Fruit fly (Drosophila melanogaster) whole organism, prepupa: ENCODE results near the gene CG15754.
A peak's percentile ranks its signal among the peaks of the same experiment; 100 is the strongest.

Source experiments
- Blimp-1 ChIP-seq: fragments of 200-800 bp; sonication (Bioruptor generic); optimal IDR thresholded peaks from 3 replicates; lab custom pipeline; 2017; ENCODE audit warnings: missing biosample characterization, missing genetic modification characterization, mild to moderate bottlenecking, moderate library complexity, missing genetic modification reagents
- CG11294 ChIP-seq: fragments of 200-800 bp; sonication (Bioruptor generic); IDR thresholded peaks from 2 replicates; pipeline ENCODE4 v1.3.6; 2022; ENCODE audit warnings: missing biosample characterization, missing genetic modification characterization
- CG11762 ChIP-seq: fragments of 200-800 bp; sonication (Bioruptor generic); optimal IDR thresholded peaks from 3 replicates; lab custom pipeline; 2016; ENCODE audit warnings: missing biosample characterization, missing genetic modification characterization; ENCODE audit not compliant: insufficient read depth
- CG11902 ChIP-seq: fragments of 200-800 bp; sonication (Bioruptor generic); optimal IDR thresholded peaks from 3 replicates; lab custom pipeline; 2016; ENCODE audit warnings: missing biosample characterization, missing genetic modification characterization
- CG15336 ChIP-seq: fragments of 200-800 bp; sonication (Bioruptor generic); IDR thresholded peaks from 2 replicates; pipeline ENCODE4 v1.3.6; 2022; ENCODE audit warnings: missing biosample characterization, missing genetic modification characterization
- CG1621 ChIP-seq: fragments of 200-800 bp; sonication (Bioruptor generic); optimal IDR thresholded peaks from 3 replicates; lab custom pipeline; 2018; ENCODE audit warnings: missing biosample characterization, mild to moderate bottlenecking, missing genetic modification characterization
- CG16779 ChIP-seq: fragments of 200-800 bp; sonication (Bioruptor generic); optimal IDR thresholded peaks from 3 replicates; lab custom pipeline; 2017; ENCODE audit warnings: missing biosample characterization, mild to moderate bottlenecking, missing genetic modification characterization
- CG3032 ChIP-seq: fragments of 200-800 bp; optimal IDR thresholded peaks from 2 replicates; lab custom pipeline; 2019; ENCODE audit warnings: missing biosample characterization, mild to moderate bottlenecking, missing genetic modification characterization, moderate library complexity
- CG31627 ChIP-seq: fragments of 200-800 bp; sonication (Bioruptor generic); optimal IDR thresholded peaks from 3 replicates; lab custom pipeline; 2016; ENCODE audit warnings: missing biosample characterization, missing genetic modification characterization
- CG32006 ChIP-seq: fragments of 200-800 bp; sonication (Bioruptor generic); optimal IDR thresholded peaks from 3 replicates; lab custom pipeline; 2017; ENCODE audit warnings: missing biosample characterization, mild to moderate bottlenecking, missing genetic modification characterization
- CG34406 ChIP-seq: fragments of 200-800 bp; sonication (Bioruptor generic); optimal IDR thresholded peaks from 3 replicates; lab custom pipeline; 2016; ENCODE audit warnings: missing biosample characterization, missing genetic modification characterization
- CG3919 ChIP-seq: fragments of 200-800 bp; sonication (Bioruptor generic); optimal IDR thresholded peaks from 3 replicates; lab custom pipeline; 2016; ENCODE audit warnings: missing biosample characterization, missing genetic modification characterization
- CG4318 ChIP-seq: fragments of 200-800 bp; sonication (Bioruptor generic); optimal IDR thresholded peaks from 3 replicates; lab custom pipeline; 2017; ENCODE audit warnings: missing biosample characterization, mild to moderate bottlenecking, missing genetic modification characterization
- CG6792 ChIP-seq: fragments of 200-800 bp; sonication (Bioruptor generic); optimal IDR thresholded peaks from 3 replicates; lab custom pipeline; 2016; ENCODE audit warnings: missing biosample characterization, missing genetic modification characterization
- CG6808 ChIP-seq: fragments of 200-800 bp; sonication (Bioruptor generic); optimal IDR thresholded peaks from 3 replicates; lab custom pipeline; 2017; ENCODE audit warnings: missing biosample characterization, missing genetic modification characterization, mild to moderate bottlenecking, moderate library complexity, missing genetic modification reagents
- CG6854 ChIP-seq: fragments of 200-800 bp; sonication (Bioruptor generic); optimal IDR thresholded peaks from 2 replicates; lab custom pipeline; 2017; ENCODE audit warnings: missing biosample characterization, mild to moderate bottlenecking, missing genetic modification characterization
- CG7368 ChIP-seq: fragments of 200-800 bp; sonication (Bioruptor generic); optimal IDR thresholded peaks from 3 replicates; lab custom pipeline; 2016; ENCODE audit warnings: missing biosample characterization, missing genetic modification characterization
- CG8119 ChIP-seq: fragments of 200-800 bp; sonication (Bioruptor generic); IDR thresholded peaks from 3 replicates; pipeline ENCODE4 v1.3.6; 2022; ENCODE audit warnings: missing biosample characterization, missing genetic modification characterization
- CG8319 ChIP-seq: fragments of 200-800 bp; sonication (Bioruptor generic); optimal IDR thresholded peaks from 3 replicates; lab custom pipeline; 2016; ENCODE audit warnings: missing biosample characterization, missing genetic modification characterization
- CG8632 ChIP-seq: fragments of 200-800 bp; sonication (Bioruptor generic); optimal IDR thresholded peaks from 3 replicates; lab custom pipeline; 2016; ENCODE audit warnings: missing biosample characterization, missing genetic modification characterization
- CG9139 ChIP-seq: fragments of 200-800 bp; sonication (Bioruptor generic); optimal IDR thresholded peaks from 3 replicates; lab custom pipeline; 2017; ENCODE audit warnings: missing biosample characterization, mild to moderate bottlenecking, missing genetic modification characterization
- Eip75B ChIP-seq: fragments of 200-800 bp; sonication (Bioruptor generic); optimal IDR thresholded peaks from 3 replicates; lab custom pipeline; 2016; ENCODE audit warnings: missing biosample characterization, missing genetic modification characterization
- Eip78C ChIP-seq: fragments of 200-800 bp; sonication (Bioruptor generic); peaks from one replicate; lab custom pipeline; 2016; ENCODE audit warnings: missing biosample characterization, missing genetic modification characterization
- Eip93F ChIP-seq: fragments of 200-800 bp; sonication (Bioruptor generic); optimal IDR thresholded peaks from 2 replicates; lab custom pipeline; 2016; ENCODE audit warnings: missing biosample characterization, mild to moderate bottlenecking, missing genetic modification characterization
- Ets21C ChIP-seq: fragments of 200-800 bp; sonication (Bioruptor generic); optimal IDR thresholded peaks from 3 replicates; lab custom pipeline; 2016; ENCODE audit warnings: missing biosample characterization, missing genetic modification characterization
- Ets96B ChIP-seq: fragments of 200-800 bp; optimal IDR thresholded peaks from 2 replicates; lab custom pipeline; 2019; ENCODE audit warnings: missing biosample characterization, mild to moderate bottlenecking, missing genetic modification characterization, moderate library complexity
- Gug ChIP-seq: fragments of 200-800 bp; sonication (Bioruptor generic); IDR thresholded peaks from 2 replicates; pipeline ENCODE4 v1.3.6; 2022; ENCODE audit warnings: missing biosample characterization, missing genetic modification characterization
- Hr38 ChIP-seq: sonication (Bioruptor generic); optimal IDR thresholded peaks from 2 replicates; lab custom pipeline; 2016; ENCODE audit warnings: missing biosample characterization, missing genetic modification characterization
- Hr39 ChIP-seq: fragments of 200-800 bp; sonication (Bioruptor generic); optimal IDR thresholded peaks from 2 replicates; lab custom pipeline; 2016; ENCODE audit warnings: missing biosample characterization, missing genetic modification characterization
- Hr4 ChIP-seq: fragments of 200-800 bp; sonication (Bioruptor generic); optimal IDR thresholded peaks from 3 replicates; lab custom pipeline; 2016; ENCODE audit warnings: missing biosample characterization, missing genetic modification characterization
- Lpt ChIP-seq: fragments of 200-800 bp; sonication (Bioruptor generic); optimal IDR thresholded peaks from 3 replicates; lab custom pipeline; 2016; ENCODE audit warnings: missing biosample characterization, missing genetic modification characterization
- Met ChIP-seq: fragments of 200-800 bp; sonication (Bioruptor generic); optimal IDR thresholded peaks from 3 replicates; lab custom pipeline; 2016; ENCODE audit warnings: missing biosample characterization, missing genetic modification characterization
- OdsH ChIP-seq: fragments of 200-800 bp; sonication (Bioruptor generic); optimal IDR thresholded peaks from 3 replicates; lab custom pipeline; 2016; ENCODE audit warnings: missing biosample characterization, missing genetic modification characterization
- Sox14 ChIP-seq: fragments of 200-800 bp; sonication (Bioruptor generic); optimal IDR thresholded peaks from 3 replicates; lab custom pipeline; 2016; ENCODE audit warnings: missing biosample characterization, missing genetic modification characterization
- Sox15 ChIP-seq: fragments of 200-800 bp; sonication (Bioruptor generic); optimal IDR thresholded peaks from 3 replicates; lab custom pipeline; 2016; ENCODE audit warnings: missing biosample characterization, missing genetic modification characterization
- acj6 ChIP-seq: fragments of 200-800 bp; sonication (Bioruptor generic); optimal IDR thresholded peaks from 3 replicates; lab custom pipeline; 2016; ENCODE audit warnings: missing biosample characterization, missing genetic modification characterization
- dac ChIP-seq: fragments of 200-800 bp; sonication (Bioruptor generic); optimal IDR thresholded peaks from 2 replicates; lab custom pipeline; 2017; ENCODE audit warnings: missing biosample characterization, mild to moderate bottlenecking, missing genetic modification characterization
- dsx ChIP-seq: fragments of 200-800 bp; optimal IDR thresholded peaks from 3 replicates; lab custom pipeline; 2019; ENCODE audit warnings: missing biosample characterization, mild to moderate bottlenecking, missing genetic modification characterization, moderate library complexity; ENCODE audit not compliant: poor library complexity, severe bottlenecking
- eg ChIP-seq: fragments of 200-800 bp; sonication (Bioruptor generic); IDR thresholded peaks from 3 replicates; pipeline ENCODE4 v1.3.6; 2022; ENCODE audit warnings: missing biosample characterization, missing genetic modification characterization
- esn ChIP-seq: fragments of 200-800 bp; sonication (Bioruptor generic); optimal IDR thresholded peaks from 2 replicates; lab custom pipeline; 2016; ENCODE audit warnings: missing biosample characterization, mild to moderate bottlenecking, missing genetic modification characterization, moderate library complexity
- fd59A ChIP-seq: fragments of 200-800 bp; sonication (Bioruptor generic); optimal IDR thresholded peaks from 2 replicates; lab custom pipeline; 2017; ENCODE audit warnings: missing biosample characterization, mild to moderate bottlenecking, missing genetic modification characterization, missing genetic modification reagents
- fd85E ChIP-seq: fragments of 200-800 bp; sonication (Bioruptor generic); optimal IDR thresholded peaks from 3 replicates; lab custom pipeline; 2016; ENCODE audit warnings: missing biosample characterization, missing genetic modification characterization
- fkh ChIP-seq: fragments of 200-800 bp; sonication (Bioruptor generic); optimal IDR thresholded peaks from 3 replicates; lab custom pipeline; 2017; ENCODE audit warnings: missing biosample characterization, mild to moderate bottlenecking, missing genetic modification characterization, moderate library complexity
- lz ChIP-seq: fragments of 200-800 bp; sonication (Bioruptor generic); optimal IDR thresholded peaks from 3 replicates; lab custom pipeline; 2016; ENCODE audit warnings: missing biosample characterization, missing genetic modification characterization
- net ChIP-seq: fragments of 200-800 bp; sonication (Bioruptor generic); optimal IDR thresholded peaks from 3 replicates; lab custom pipeline; 2016; ENCODE audit warnings: missing biosample characterization, missing genetic modification characterization
- pdm3 ChIP-seq: fragments of 200-800 bp; sonication (Bioruptor generic); optimal IDR thresholded peaks from 3 replicates; lab custom pipeline; 2016; ENCODE audit warnings: missing biosample characterization, missing genetic modification characterization
- spab ChIP-seq: fragments of 200-800 bp; sonication (Bioruptor generic); optimal IDR thresholded peaks from 2 replicates; lab custom pipeline; 2017; ENCODE audit warnings: missing biosample characterization, mild to moderate bottlenecking, missing genetic modification characterization, missing genetic modification reagents
- ss ChIP-seq, 2 experiments: fragments of 200-800 bp; sonication (Bioruptor generic); optimal IDR thresholded peaks; 2 replicates in 1 of 2; 3 replicates in 1 of 2; lab custom pipeline; 2017 to 2018; ENCODE audit warnings: mild to moderate bottlenecking in 2 of 2, missing biosample characterization in 2 of 2, missing genetic modification characterization in 2 of 2, moderate library complexity in 1 of 2
- svp ChIP-seq: fragments of 200-800 bp; sonication (Bioruptor generic); peaks from one replicate; lab custom pipeline; 2016; ENCODE audit warnings: missing biosample characterization, missing genetic modification characterization
- topi ChIP-seq: fragments of 200-800 bp; sonication (Bioruptor generic); optimal IDR thresholded peaks from 3 replicates; lab custom pipeline; 2016; ENCODE audit warnings: missing biosample characterization, missing genetic modification characterization
- vri ChIP-seq: fragments of 200-800 bp; sonication (Bioruptor generic); optimal IDR thresholded peaks from 3 replicates; lab custom pipeline; 2016; ENCODE audit warnings: missing biosample characterization, mild to moderate bottlenecking, missing genetic modification characterization

The CG15754 gene

DNA sequence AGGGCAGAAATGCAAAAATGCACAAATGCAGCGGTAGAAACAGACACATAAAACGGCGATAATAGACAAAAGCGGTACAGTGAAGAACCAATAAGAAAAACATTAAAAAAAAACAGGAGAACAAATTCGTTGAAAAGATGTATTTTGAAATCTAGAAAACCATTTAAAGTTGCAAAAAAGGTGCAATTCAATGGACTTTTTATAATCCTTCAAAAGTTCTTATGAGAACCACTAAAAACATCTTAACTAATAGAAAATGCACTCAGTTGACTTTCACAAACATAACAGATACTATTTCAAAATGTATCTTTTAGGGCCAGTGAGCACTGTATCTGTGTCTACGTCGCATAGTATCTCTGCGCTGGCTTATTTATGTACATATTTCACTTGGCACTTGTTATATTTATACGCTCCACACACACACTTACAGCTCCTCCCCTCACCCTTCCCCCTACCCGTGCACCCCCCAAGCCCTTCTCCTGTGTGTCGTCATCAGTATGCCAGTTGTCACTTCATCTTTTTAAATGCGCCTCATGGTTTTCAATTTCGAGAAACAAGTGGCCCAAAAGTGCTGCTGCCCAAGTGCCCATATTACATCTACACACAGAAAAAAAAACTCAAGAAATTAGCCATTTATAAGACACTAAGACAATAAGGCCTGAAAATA is 37.8 kb downstream of the CG15754 start:
- TF ChIP-seq Eip93F (GFP tag; lab: Kevin White, UChicago) (no peak), spab (no peak), topi (GFP tag; lab: Kevin White, UChicago) (no peak), Eip78C (GFP tag; lab: Kevin White, UChicago) (peak; percentile 71), Ets21C (GFP tag; lab: Kevin White, UChicago) (no peak), CG16779 (no peak), Hr4 (peak; percentile 5), pdm3 (GFP tag; lab: Kevin White, UChicago) (peak; percentile 49), CG8632 (no peak), CG3032 (tag; lab: Kevin White, UChicago) (peak; percentile 11), svp (GFP tag; lab: Kevin White, UChicago) (no peak), dsx (no peak), CG34406 (GFP tag; lab: Kevin White, UChicago) (no peak), CG1621 (no peak), Blimp-1 (GFP tag; lab: Kevin White, UChicago) (no peak), CG6792 (peak; percentile 9), Sox14 (GFP tag; lab: Kevin White, UChicago) (peak; percentile 60), CG9139 (no peak), net (peak; percentile 21), CG7368 (GFP tag; lab: Kevin White, UChicago) (no peak), Sox15 (GFP tag; lab: Kevin White, UChicago) (no peak), esn (no peak), CG32006 (peak; percentile 64), Hr39 (GFP tag; lab: Kevin White, UChicago) (peak; percentile 28), Hr38 (GFP tag; lab: Kevin White, UChicago) (no peak), CG6808 (GFP tag; lab: Kevin White, UChicago) (no peak), OdsH (peak; percentile 49), vri (GFP tag; lab: Kevin White, UChicago) (no peak), fd85E (GFP tag; lab: Kevin White, UChicago) (no peak), CG8119 (GFP tag; lab: Robert Waterston, UW) (peak; percentile 71), dac (no peak), Ets96B (tag; lab: Kevin White, UChicago) (peak; percentile 20), CG3919 (GFP tag; lab: Kevin White, UChicago) (no peak), CG6854 (no peak), Eip75B (GFP tag; lab: Kevin White, UChicago) (no peak), CG11762 (GFP tag; lab: Kevin White, UChicago) (no peak), Met (GFP tag; lab: Kevin White, UChicago) (no peak), eg (GFP tag; lab: Robert Waterston, UW) (no peak), fkh (GFP tag; lab: Kevin White, UChicago) (no peak), CG31627 (GFP tag; lab: Kevin White, UChicago) (peak; percentile 7), fd59A (GFP tag; lab: Kevin White, UChicago) (peak; percentile 31), CG8319 (GFP tag; lab: Kevin White, UChicago) (no peak), ss (GFP tag; optimal IDR thresholded peaks at IDR 0.05; lab: Kevin White, UChicago) (peak in 1 of 2 experiments; percentile 22), lz (GFP tag; lab: Kevin White, UChicago) (no peak), Gug (GFP tag; lab: Robert Waterston, UW) (peak; percentile 39; the same call in 1 of the 2 replicates), CG11902 (GFP tag; lab: Kevin White, UChicago) (no peak), CG15336 (GFP tag; lab: Robert Waterston, UW) (peak; percentile 56; the same call in 1 of the 2 replicates), acj6 (peak; percentile 26), CG4318 (GFP tag; lab: Kevin White, UChicago) (peak; percentile 25), Lpt (peak; percentile 45), CG11294 (GFP tag; lab: Robert Waterston, UW) (no peak; the same call in 1 of the 2 replicates)
